Fruit fly (Drosophila melanogaster) whole organism, pupa: Measurements from ENCODE around the gene indra.

Experiments used
- CG10348 ChIP-seq: fragments of 200-800 bp; sonication (Bioruptor generic); IDR thresholded peaks from 2 replicates; pipeline ENCODE4 v1.3.6; 2022; ENCODE audit warnings: missing biosample characterization, missing genetic modification characterization
- CG12605 ChIP-seq: fragments of 200-800 bp; sonication (Bioruptor generic); IDR thresholded peaks from 2 replicates; pipeline ENCODE4 v1.3.6; 2022; ENCODE audit warnings: missing biosample characterization, missing genetic modification characterization
- CG13204 ChIP-seq: fragments of 200-800 bp; sonication (Bioruptor generic); optimal IDR thresholded peaks from 2 replicates; lab custom pipeline; 2018; ENCODE audit warnings: missing biosample characterization, mild to moderate bottlenecking, missing genetic modification characterization, moderate library complexity
- CG14655 ChIP-seq: fragments of 200-800 bp; sonication (Bioruptor generic); optimal IDR thresholded peaks from 3 replicates; lab custom pipeline; 2017; ENCODE audit warnings: mild to moderate bottlenecking, missing biosample characterization, missing genetic modification reagents, missing genetic modification characterization
- CG15710 ChIP-seq: fragments of 200-800 bp; sonication (Bioruptor generic); optimal IDR thresholded peaks from 2 replicates; lab custom pipeline; 2018; ENCODE audit warnings: missing biosample characterization, mild to moderate bottlenecking, missing genetic modification characterization, moderate library complexity
- CG17806 ChIP-seq: fragments of 200-800 bp; sonication (Bioruptor generic); optimal IDR thresholded peaks from 2 replicates; lab custom pipeline; 2018; ENCODE audit warnings: missing biosample characterization, mild to moderate bottlenecking, missing genetic modification characterization, moderate library complexity
- CG32121 ChIP-seq: fragments of 200-800 bp; sonication (Bioruptor generic); IDR thresholded peaks from 2 replicates; pipeline ENCODE4 v1.3.6; 2022; ENCODE audit warnings: missing biosample characterization, missing genetic modification characterization
- CG34367 ChIP-seq: fragments of 200-800 bp; sonication (Bioruptor generic); optimal IDR thresholded peaks from 2 replicates; lab custom pipeline; 2018; ENCODE audit warnings: missing biosample characterization, mild to moderate bottlenecking, missing genetic modification characterization
- CG4496 ChIP-seq: fragments of 200-800 bp; sonication (Bioruptor generic); IDR thresholded peaks from 3 replicates; pipeline ENCODE4 v1.3.6; 2022; ENCODE audit warnings: missing biosample characterization, missing genetic modification characterization
- CG8159 ChIP-seq: fragments of 200-800 bp; sonication (Bioruptor generic); optimal IDR thresholded peaks from 3 replicates; lab custom pipeline; 2018; ENCODE audit warnings: missing biosample characterization, mild to moderate bottlenecking, missing genetic modification characterization, moderate library complexity
- CG8301 ChIP-seq: fragments of 200-800 bp; sonication (Bioruptor generic); optimal IDR thresholded peaks from 2 replicates; lab custom pipeline; 2018; ENCODE audit warnings: missing biosample characterization, mild to moderate bottlenecking, missing genetic modification characterization
- CG9948 ChIP-seq: fragments of 200-800 bp; sonication (Bioruptor generic); optimal IDR thresholded peaks from 2 replicates; lab custom pipeline; 2018; ENCODE audit warnings: missing biosample characterization, mild to moderate bottlenecking, missing genetic modification characterization, moderate library complexity
- D1 ChIP-seq: fragments of 200-800 bp; sonication (Bioruptor generic); optimal IDR thresholded peaks from 2 replicates; lab custom pipeline; 2018; ENCODE audit warnings: missing biosample characterization, mild to moderate bottlenecking, missing genetic modification characterization, moderate library complexity
- EcR ChIP-seq: fragments of 200-800 bp; sonication (Bioruptor generic); optimal IDR thresholded peaks from 3 replicates; lab custom pipeline; 2019; ENCODE audit warnings: missing biosample characterization, missing genetic modification characterization, mild to moderate bottlenecking, moderate library complexity, missing genetic modification reagents
- Ets98B ChIP-seq: fragments of 200-800 bp; sonication (Bioruptor generic); IDR thresholded peaks from 2 replicates; pipeline ENCODE4 v1.3.6; 2022; ENCODE audit warnings: missing biosample characterization, missing genetic modification characterization
- Pif1A ChIP-seq: fragments of 200-800 bp; sonication (Bioruptor generic); optimal IDR thresholded peaks from 3 replicates; lab custom pipeline; 2016; ENCODE audit warnings: missing biosample characterization, missing genetic modification characterization
- Pif1B ChIP-seq: fragments of 200-800 bp; sonication (Bioruptor generic); optimal IDR thresholded peaks from 3 replicates; lab custom pipeline; 2016; ENCODE audit warnings: missing biosample characterization, missing genetic modification characterization
- Snoo ChIP-seq: fragments of 200-800 bp; sonication (Bioruptor generic); optimal IDR thresholded peaks from 3 replicates; lab custom pipeline; 2017; ENCODE audit warnings: missing biosample characterization, mild to moderate bottlenecking, missing genetic modification characterization, inconsistent platforms
- fd96Ca ChIP-seq: fragments of 200-800 bp; sonication (Bioruptor generic); IDR thresholded peaks from 3 replicates; pipeline ENCODE4 v1.3.6; 2022; ENCODE audit warnings: missing biosample characterization, missing genetic modification characterization
- gl ChIP-seq: fragments of 200-800 bp; sonication (Bioruptor generic); optimal IDR thresholded peaks from 2 replicates; lab custom pipeline; 2018; ENCODE audit warnings: missing biosample characterization, mild to moderate bottlenecking, missing genetic modification characterization
- rn ChIP-seq: fragments of 200-800 bp; sonication (Bioruptor generic); IDR thresholded peaks from 2 replicates; pipeline ENCODE4 v1.3.6; 2022; ENCODE audit warnings: missing biosample characterization, missing genetic modification characterization

Gene indra

DNA sequence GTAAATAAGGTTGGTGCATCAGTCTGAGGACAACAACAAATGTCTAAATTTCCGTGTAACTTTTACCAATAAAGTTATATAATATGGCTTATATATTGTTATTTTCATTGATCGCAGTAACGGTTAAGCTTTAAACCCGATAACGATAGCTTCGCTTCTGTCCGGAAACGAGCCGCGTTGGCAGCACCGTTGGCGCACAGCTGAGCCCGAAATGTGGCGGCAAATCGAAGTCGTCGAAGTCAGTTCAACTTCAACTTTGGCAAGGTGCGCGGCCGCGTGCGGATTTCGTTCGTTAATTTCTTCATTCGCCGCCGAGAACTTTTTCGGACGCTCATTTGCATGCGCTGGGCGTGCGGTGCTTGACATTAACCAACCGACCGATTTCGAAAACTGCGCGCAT, 24.0 kb downstream of the indra start, which contains the start of gene Myo61F:
TSS of gene Myo61F (plus strand) at position 240 of the 400 bp plus-strand sequence.
- TF ChIP-seq CG4496 (GFP tag; lab: Robert Waterston, UW) (0 out of 3 replicates have a peak, but pooled peaks have one; percentile 36), EcR (GFP tag; lab: Kevin White, UChicago) (no peak), Pif1A (GFP tag; lab: Kevin White, UChicago) (no peak)

DNA sequence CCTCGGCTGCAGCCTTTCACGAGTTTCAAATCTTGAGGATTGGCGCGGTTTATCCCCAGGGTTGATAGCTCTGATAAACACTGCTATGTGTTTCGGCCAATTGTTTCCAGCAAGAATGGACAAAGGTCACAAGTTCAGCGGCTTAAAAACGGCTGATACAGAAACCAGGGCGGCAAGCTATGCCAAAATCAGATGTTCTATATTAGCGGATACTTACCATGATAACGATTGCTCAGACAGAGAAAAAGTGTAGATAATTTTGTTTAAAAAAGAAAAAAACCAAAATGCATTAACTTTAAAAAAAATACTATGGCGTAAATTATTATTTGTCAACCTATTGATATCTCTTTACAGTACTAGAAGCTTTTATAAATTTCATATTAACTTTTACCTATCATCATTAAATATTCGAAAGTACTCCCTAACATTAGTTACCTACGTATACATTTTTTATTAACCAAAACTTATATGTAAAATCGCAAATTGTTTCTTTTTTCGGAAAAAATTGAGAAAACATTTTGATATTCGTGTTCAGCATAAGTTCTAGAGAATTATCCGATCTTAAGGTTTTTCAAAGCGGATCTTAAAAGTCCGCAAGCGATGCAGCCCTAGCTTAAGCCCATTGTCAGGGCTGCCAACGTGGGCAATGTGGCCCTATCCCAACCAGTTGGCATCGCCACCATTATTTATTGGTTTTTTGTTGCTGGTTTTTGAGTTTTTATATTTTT, 29.0 kb downstream of the indra start, which contains the start of the genes sturkopf and Herc4:
TSS of gene sturkopf (minus strand) at position 339 of the 728 bp plus-strand sequence.
TSS of gene Herc4 (plus strand) at position 658 of the 728 bp plus-strand sequence.
- TF ChIP-seq Pif1B (GFP tag; lab: Kevin White, UChicago) (no peak), D1 (tag; lab: Kevin White, UChicago) (no peak), CG17806 (tag; lab: Kevin White, UChicago) (peak; percentile 18), CG4496 (GFP tag; lab: Robert Waterston, UW) (peak; percentile 59; the same call in 2 of the 3 replicates), CG10348 (GFP tag; lab: Robert Waterston, UW) (no peak), CG14655 (GFP tag; lab: Kevin White, UChicago) (no peak), CG12605 (peak; percentile 54), gl (tag; lab: Kevin White, UChicago) (no peak), rn (GFP tag; lab: Robert Waterston, UW) (no peak), CG8301 (tag; lab: Kevin White, UChicago) (peak; percentile 63), CG34367 (peak; percentile 39), CG8159 (tag; lab: Kevin White, UChicago) (peak; percentile 68), CG15710 (tag; lab: Kevin White, UChicago) (peak; percentile 75), CG9948 (peak; percentile 64), CG32121 (GFP tag; lab: Robert Waterston, UW) (0 out of 2 replicates have a peak, but pooled peaks have one; percentile 24), EcR (GFP tag; lab: Kevin White, UChicago) (peak; percentile 68), Snoo (peak; percentile 90), fd96Ca (GFP tag; lab: Robert Waterston, UW) (peak; percentile 60), Pif1A (GFP tag; lab: Kevin White, UChicago) (no peak), Ets98B (GFP tag; lab: Robert Waterston, UW) (peak; percentile 44), CG13204 (no peak)

dm6 chr3L:1307005-1307632, 35.1 kb downstream of the indra start, which contains the start of the genes Ctr9 and Nt5a:
TSS of gene Ctr9 (plus strand) at chr3L:1307224.
TSS of gene Nt5a (minus strand) at chr3L:1307418.
- no peak for TF ChIP-seq CG34367
- peak; percentile 25 for TF ChIP-seq EcR (GFP tag; lab: Kevin White, UChicago)
- peak; percentile 13; the same call in 1 of the 2 replicates for TF ChIP-seq CG32121 (GFP tag; lab: Robert Waterston, UW)
- no peak for TF ChIP-seq CG13204
- TF ChIP-seq CG4496 (GFP tag; lab: Robert Waterston, UW): peak; percentile 9; the same call in 1 of the 3 replicates
- no peak for TF ChIP-seq CG17806 (tag; lab: Kevin White, UChicago)
- peak; percentile 23 for TF ChIP-seq CG15710 (tag; lab: Kevin White, UChicago)
- no peak for TF ChIP-seq D1 (tag; lab: Kevin White, UChicago)
- TF ChIP-seq fd96Ca (GFP tag; lab: Robert Waterston, UW): peak; percentile 49; the same call in 1 of the 3 replicates
- TF ChIP-seq CG10348 (GFP tag; lab: Robert Waterston, UW): no peak
- peak; percentile 41 for TF ChIP-seq Ets98B (GFP tag; lab: Robert Waterston, UW)
- TF ChIP-seq Pif1A (GFP tag; lab: Kevin White, UChicago): no peak
- no peak for TF ChIP-seq CG8159 (tag; lab: Kevin White, UChicago)
- no peak for TF ChIP-seq CG9948
- TF ChIP-seq rn (GFP tag; lab: Robert Waterston, UW): no peak
- no peak for TF ChIP-seq Snoo
- TF ChIP-seq, all 21 proteins: peak for 6

DNA sequence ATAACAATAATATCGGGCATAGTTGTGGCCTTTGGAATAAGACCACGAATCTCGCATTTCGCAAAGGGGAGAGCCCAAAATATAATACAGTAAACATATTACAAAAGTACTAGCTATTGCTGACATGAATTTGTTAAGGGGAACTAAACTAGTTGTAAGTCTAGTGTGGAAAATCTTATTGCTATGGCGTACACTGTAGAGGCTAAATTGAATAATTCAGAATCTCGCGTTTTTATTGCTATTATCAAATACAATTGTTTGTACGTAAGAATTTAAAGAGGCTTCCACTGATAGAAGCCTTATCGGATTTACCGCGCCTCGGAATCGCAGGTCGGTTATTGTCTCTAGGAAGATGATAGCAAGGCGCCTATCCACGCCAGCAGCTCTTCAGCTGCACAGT, 36.9 kb downstream of the indra start:
- TF ChIP-seq CG9948 (no peak), CG14655 (GFP tag; lab: Kevin White, UChicago) (no peak), CG8159 (tag; lab: Kevin White, UChicago) (no peak), CG15710 (tag; lab: Kevin White, UChicago) (no peak), CG34367 (no peak), CG12605 (no peak), D1 (tag; lab: Kevin White, UChicago) (no peak), CG32121 (GFP tag; lab: Robert Waterston, UW) (no peak), gl (tag; lab: Kevin White, UChicago) (no peak), EcR (GFP tag; lab: Kevin White, UChicago) (no peak), fd96Ca (GFP tag; lab: Robert Waterston, UW) (no peak), Snoo (no peak), CG8301 (tag; lab: Kevin White, UChicago) (no peak), CG10348 (GFP tag; lab: Robert Waterston, UW) (no peak), Pif1A (GFP tag; lab: Kevin White, UChicago) (no peak), Ets98B (GFP tag; lab: Robert Waterston, UW) (no peak), rn (GFP tag; lab: Robert Waterston, UW) (no peak), CG17806 (tag; lab: Kevin White, UChicago) (no peak)

- no peak for TF ChIP-seq gl (tag; lab: Kevin White, UChicago)
- no peak for TF ChIP-seq EcR (GFP tag; lab: Kevin White, UChicago)
- no peak for TF ChIP-seq Snoo
- TF ChIP-seq CG12605: no peak
- no peak for TF ChIP-seq rn (GFP tag; lab: Robert Waterston, UW)
- no peak for TF ChIP-seq fd96Ca (GFP tag; lab: Robert Waterston, UW)
- TF ChIP-seq CG10348 (GFP tag; lab: Robert Waterston, UW): no peak
- no peak for TF ChIP-seq CG8159 (tag; lab: Kevin White, UChicago)
- no peak for TF ChIP-seq CG13204
- no peak for TF ChIP-seq CG14655 (GFP tag; lab: Kevin White, UChicago)
- no peak for TF ChIP-seq CG34367
- no peak for TF ChIP-seq CG9948
- TF ChIP-seq Ets98B (GFP tag; lab: Robert Waterston, UW): no peak
- TF ChIP-seq CG32121 (GFP tag; lab: Robert Waterston, UW): no peak
These were observed 39.3 kb downstream of the indra start for dm6 chr3L:1302950-1303352.
